Worm (Caenorhabditis elegans): ENCODE data around the gene ZK675.4.

The ZK675.4 gene

ce11 chrII:7884898-7885297 is 26.2 kb upstream of the ZK675.4 start:
- TF ChIP-seq nhr-129 (tag; optimal IDR thresholded peaks at IDR 0.05) (peak; percentile 20), F13H6.1 (tag; optimal IDR thresholded peaks at IDR 0.05) (no peak), mab-5 (tag; optimal IDR thresholded peaks at IDR 0.05) (no peak), sma-3 (GFP tag; optimal IDR thresholded peaks at IDR 0.05) (no peak), unc-55 (GFP tag; optimal IDR thresholded peaks at IDR 0.05) (peak; percentile 95), lin-11 (tag; optimal IDR thresholded peaks at IDR 0.05) (peak; percentile 23), lsy-2 (tag; optimal IDR thresholded peaks at IDR 0.05) (peak in 1 of 2 experiments; percentile 38), C34F6.9 (tag; optimal IDR thresholded peaks at IDR 0.05) (peak; percentile 65), nhr-12 (tag; optimal IDR thresholded peaks at IDR 0.05) (no peak)

- TF ChIP-seq nhr-237 (tag; optimal IDR thresholded peaks at IDR 0.05), result no peak
- no peak for TF ChIP-seq sem-4 (tag; optimal IDR thresholded peaks at IDR 0.05)
- TF ChIP-seq C34F6.9 (tag; optimal IDR thresholded peaks at IDR 0.05), result peak; percentile 88
- no peak for TF ChIP-seq dmd-4 (tag; optimal IDR thresholded peaks at IDR 0.05)
- TF ChIP-seq mab-5 (tag; optimal IDR thresholded peaks at IDR 0.05), result no peak
- peak; percentile 75 for TF ChIP-seq ztf-4 (tag; optimal IDR thresholded peaks at IDR 0.05)
- peak; percentile 28 for TF ChIP-seq skn-1 (tag; optimal IDR thresholded peaks at IDR 0.05)
- no peak for TF ChIP-seq elt-1 (tag; optimal IDR thresholded peaks at IDR 0.05)
- no peak for TF ChIP-seq nhr-6 (tag; optimal IDR thresholded peaks at IDR 0.05)
- no peak for TF ChIP-seq ZK546.5 (tag; optimal IDR thresholded peaks at IDR 0.05)
- TF ChIP-seq nhr-25 (tag; optimal IDR thresholded peaks at IDR 0.05), result peak; percentile 6
- TF ChIP-seq alr-1 (tag; optimal IDR thresholded peaks at IDR 0.05), result no peak
- peak; percentile 58 for TF ChIP-seq fos-1 (tag; optimal IDR thresholded peaks at IDR 0.05)
- TF ChIP-seq zag-1 (tag; optimal IDR thresholded peaks at IDR 0.05), result peak; percentile 83
- peak; percentile 92 for TF ChIP-seq nhr-129 (tag; optimal IDR thresholded peaks at IDR 0.05)
- peak; percentile 40 for TF ChIP-seq sma-9 (GFP tag; optimal IDR thresholded peaks at IDR 0.05)
- no peak for TF ChIP-seq sma-9 (tag; optimal IDR thresholded peaks at IDR 0.05)
- peak; percentile 41 for TF ChIP-seq ama-1 (optimal IDR thresholded peaks at IDR 0.05)
- no peak for TF ChIP-seq nhr-11 (tag; optimal IDR thresholded peaks at IDR 0.05)
- no peak for TF ChIP-seq mdl-1 (tag; optimal IDR thresholded peaks at IDR 0.05)
- peak; percentile 17 for TF ChIP-seq lin-13 (GFP tag; optimal IDR thresholded peaks at IDR 0.05)
- TF ChIP-seq sma-3 (GFP tag; optimal IDR thresholded peaks at IDR 0.05), result no peak
- TF ChIP-seq unc-55 (GFP tag; optimal IDR thresholded peaks at IDR 0.05), result peak; percentile 44
- TF ChIP-seq lin-39 (tag; optimal IDR thresholded peaks at IDR 0.05), result no peak
- TF ChIP-seq blmp-1 (tag; optimal IDR thresholded peaks at IDR 0.05; ENCODE audit: insufficient read depth), result no peak
- no peak for TF ChIP-seq nhr-77 (tag; optimal IDR thresholded peaks at IDR 0.05)
- TF ChIP-seq F13H6.1 (tag; optimal IDR thresholded peaks at IDR 0.05), result no peak
- TF ChIP-seq aly-2 (tag; optimal IDR thresholded peaks at IDR 0.05), result no peak
- TF ChIP-seq lin-11 (tag; optimal IDR thresholded peaks at IDR 0.05), result peak; percentile 21
- TF ChIP-seq R02D3.7 (tag; optimal IDR thresholded peaks at IDR 0.05), result no peak
- no peak for TF ChIP-seq elt-3 (tag; optimal IDR thresholded peaks at IDR 0.05)
- TF ChIP-seq unc-39 (tag; optimal IDR thresholded peaks at IDR 0.05), result no peak
- TF ChIP-seq snpc-4 (tag; optimal IDR thresholded peaks at IDR 0.05), result no peak
- TF ChIP-seq ztf-11 (tag; optimal IDR thresholded peaks at IDR 0.05), result no peak
- TF ChIP-seq nhr-23 (tag; optimal IDR thresholded peaks at IDR 0.05), result no peak
- peak; percentile 85 for TF ChIP-seq crh-2 (tag; optimal IDR thresholded peaks at IDR 0.05)
- no peak for TF ChIP-seq egl-27 (tag; optimal IDR thresholded peaks at IDR 0.05)
- TF ChIP-seq nhr-21 (tag; optimal IDR thresholded peaks at IDR 0.05), result peak; percentile 6
- no peak for TF ChIP-seq nhr-12 (tag; optimal IDR thresholded peaks at IDR 0.05)
- TF ChIP-seq lsy-2 (tag; optimal IDR thresholded peaks at IDR 0.05), result peak in 1 of 2 experiments; percentile 77
Measured at ce11 chrII:7887295-7887694, 23.8 kb upstream of the ZK675.4 start.

ce11 chrII:7888759-7889158 is 22.4 kb upstream of the ZK675.4 start:
- TF ChIP-seq ztf-4 (tag; optimal IDR thresholded peaks at IDR 0.05) (no peak), lin-39 (tag; optimal IDR thresholded peaks at IDR 0.05) (no peak), fos-1 (tag; optimal IDR thresholded peaks at IDR 0.05) (no peak), nhr-11 (tag; optimal IDR thresholded peaks at IDR 0.05) (no peak), ztf-11 (tag; optimal IDR thresholded peaks at IDR 0.05) (no peak), ama-1 (optimal IDR thresholded peaks at IDR 0.05) (no peak), dmd-4 (tag; optimal IDR thresholded peaks at IDR 0.05) (no peak), skn-1 (tag; optimal IDR thresholded peaks at IDR 0.05) (peak; percentile 16), nhr-25 (tag; optimal IDR thresholded peaks at IDR 0.05) (no peak), nhr-237 (tag; optimal IDR thresholded peaks at IDR 0.05) (no peak), elt-1 (tag; optimal IDR thresholded peaks at IDR 0.05) (no peak), crh-2 (tag; optimal IDR thresholded peaks at IDR 0.05) (peak; percentile 16), egl-27 (tag; optimal IDR thresholded peaks at IDR 0.05) (no peak), lsy-2 (tag; optimal IDR thresholded peaks at IDR 0.05) (peak in 1 of 2 experiments; percentile 42), nhr-129 (tag; optimal IDR thresholded peaks at IDR 0.05) (peak; percentile 57), F13H6.1 (tag; optimal IDR thresholded peaks at IDR 0.05) (peak; percentile 40), nhr-12 (tag; optimal IDR thresholded peaks at IDR 0.05) (no peak), R02D3.7 (tag; optimal IDR thresholded peaks at IDR 0.05) (no peak), sma-9 (GFP tag; optimal IDR thresholded peaks at IDR 0.05) (peak; percentile 19), sma-9 (tag; optimal IDR thresholded peaks at IDR 0.05) (no peak), C34F6.9 (tag; optimal IDR thresholded peaks at IDR 0.05) (peak; percentile 18)
